Worm (Caenorhabditis elegans) whole organism, young adult: ENCODE results near the gene T24F1.7.

Experiments used
- F33H1.4 ChIP-seq: fragments of 200-800 bp; sonication (Bioruptor generic); IDR thresholded peaks from 2 replicates; pipeline ENCODE4 v1.3.6; 2022; ENCODE audit warnings: missing genetic modification reagents, missing genetic modification characterization, missing compliant biosample characterization
- F49E8.2 ChIP-seq: sonication (generic microtip); optimal IDR thresholded peaks from 3 replicates; lab custom pipeline; 2017; ENCODE audit warnings: missing genetic modification characterization, mild to moderate bottlenecking, missing compliant biosample characterization, antibody characterized with exemption, moderate library complexity; ENCODE audit not compliant: insufficient read depth
- F52B5.7 ChIP-seq: sonication (generic microtip); optimal IDR thresholded peaks from 2 replicates; lab custom pipeline; 2016; ENCODE audit warnings: mild to moderate bottlenecking, missing genetic modification characterization, missing compliant biosample characterization
- F57A8.1 ChIP-seq: fragments of 200-800 bp; sonication (Bioruptor generic); optimal IDR thresholded peaks from 2 replicates; lab custom pipeline; 2018; ENCODE audit warnings: mild to moderate bottlenecking, missing genetic modification characterization, moderate library complexity, missing compliant biosample characterization
- T07F8.4 ChIP-seq: sonication (generic microtip); optimal IDR thresholded peaks from 2 replicates; lab custom pipeline; 2016; ENCODE audit warnings: mild to moderate bottlenecking, missing genetic modification characterization, moderate library complexity, missing compliant biosample characterization
- T26A5.8 ChIP-seq: sonication (generic microtip); optimal IDR thresholded peaks from 2 replicates; lab custom pipeline; 2016; ENCODE audit warnings: missing genetic modification characterization, missing compliant biosample characterization
- Y53G8AR.9 ChIP-seq: fragments of 200-800 bp; sonication (Bioruptor generic); conservative IDR thresholded peaks from 2 replicates; pipeline ENCODE4 v1.3.6; 2022; ENCODE audit warnings: missing genetic modification reagents, missing genetic modification characterization, missing compliant biosample characterization
- Y95B8A.8 ChIP-seq: fragments of 200-800 bp; sonication (Bioruptor generic); IDR thresholded peaks from 2 replicates; pipeline ENCODE4 v1.3.6; 2022; ENCODE audit warnings: missing genetic modification reagents, missing genetic modification characterization, missing compliant biosample characterization
- ZK185.1 ChIP-seq: sonication (generic microtip); optimal IDR thresholded peaks from 2 replicates; lab custom pipeline; 2016; ENCODE audit warnings: mild to moderate bottlenecking, missing genetic modification characterization, missing compliant biosample characterization; ENCODE audit not compliant: poor library complexity, severe bottlenecking
- aptf-2 ChIP-seq: fragments of 200-800 bp; sonication (Bioruptor generic); conservative IDR thresholded peaks from 2 replicates; pipeline ENCODE4 v1.3.6; 2022; ENCODE audit warnings: missing genetic modification reagents, missing genetic modification characterization, missing compliant biosample characterization
- athp-1 ChIP-seq: sonication (generic microtip); optimal IDR thresholded peaks from 2 replicates; lab custom pipeline; 2017; ENCODE audit warnings: mild to moderate bottlenecking, missing genetic modification characterization, missing compliant biosample characterization
- attf-6 ChIP-seq: fragments of 200-800 bp; sonication (Bioruptor generic); IDR thresholded peaks from 2 replicates; pipeline ENCODE4 v1.3.6; 2022; ENCODE audit warnings: missing genetic modification reagents, missing genetic modification characterization, missing compliant biosample characterization
- bed-2 ChIP-seq: fragments of 200-800 bp; sonication (Bioruptor generic); IDR thresholded peaks from 2 replicates; pipeline ENCODE4 v1.3.6; 2022; ENCODE audit warnings: missing genetic modification reagents, missing genetic modification characterization, missing compliant biosample characterization
- cebp-1 ChIP-seq, 2 experiments: fragments of 200-800 bp in 1 of 2; sonication (Bioruptor generic) in 1 of 2; sonication (generic microtip) in 1 of 2; IDR thresholded peaks in 1 of 2; optimal IDR thresholded peaks in 1 of 2; 2 replicates each; pipeline versions ENCODE4 v1.3.6 to Lab custom; 2017 to 2022; ENCODE audit warnings: missing compliant biosample characterization in 2 of 2, missing genetic modification characterization in 2 of 2, mild to moderate bottlenecking in 1 of 2, missing genetic modification reagents in 1 of 2, moderate library complexity in 1 of 2
- ceh-40 ChIP-seq: fragments of 200-800 bp; sonication (Bioruptor generic); IDR thresholded peaks from 2 replicates; pipeline ENCODE4 v1.3.6; 2022; ENCODE audit warnings: missing genetic modification characterization, missing compliant biosample characterization
- ceh-58 ChIP-seq: fragments of 200-800 bp; sonication (Bioruptor generic); IDR thresholded peaks from 2 replicates; pipeline ENCODE4 v1.3.6; 2022; ENCODE audit warnings: missing genetic modification characterization, missing compliant biosample characterization
- dpl-1 ChIP-seq: fragments of 150-350 bp; optimal IDR thresholded peaks from 2 replicates; lab custom pipeline; 2014; ENCODE audit warnings: missing biosample characterization, missing genetic modification reagents, missing genetic modification characterization
- egl-18 ChIP-seq: fragments of 200-800 bp; sonication (Bioruptor generic); IDR thresholded peaks from 2 replicates; pipeline ENCODE4 v1.3.6; 2022; ENCODE audit warnings: missing genetic modification reagents, missing genetic modification characterization, missing compliant biosample characterization
- egrh-3 ChIP-seq: fragments of 200-800 bp; sonication (Bioruptor generic); IDR thresholded peaks from 2 replicates; pipeline ENCODE4 v1.3.6; 2022; ENCODE audit warnings: missing genetic modification reagents, missing genetic modification characterization, missing compliant biosample characterization
- ekl-4 ChIP-seq: fragments of 200-800 bp; sonication (Bioruptor generic); IDR thresholded peaks from 2 replicates; pipeline ENCODE4 v1.3.6; 2022; ENCODE audit warnings: missing genetic modification reagents, missing genetic modification characterization, missing compliant biosample characterization
- him-1 ChIP-seq: sonication (generic microtip); optimal IDR thresholded peaks from 2 replicates; lab custom pipeline; 2016; ENCODE audit warnings: missing genotype, missing genetic modification reagents, missing genetic modification characterization, missing compliant biosample characterization
- hlh-12 ChIP-seq: sonication (generic microtip); optimal IDR thresholded peaks from 2 replicates; lab custom pipeline; 2016; ENCODE audit warnings: missing genetic modification characterization, missing compliant biosample characterization
- hmg-20 ChIP-seq: fragments of 200-800 bp; sonication (Bioruptor generic); IDR thresholded peaks from 2 replicates; pipeline ENCODE4 v1.3.6; 2022; ENCODE audit warnings: missing genetic modification reagents, missing genetic modification characterization, missing compliant biosample characterization
- hsf-1 ChIP-seq: fragments of 200-800 bp; sonication (Bioruptor generic); IDR thresholded peaks from 2 replicates; pipeline ENCODE4 v1.3.6; 2022; ENCODE audit warnings: missing genetic modification reagents, missing genetic modification characterization, missing compliant biosample characterization
- lag-1 ChIP-seq: fragments of 200-800 bp; sonication (Bioruptor generic); IDR thresholded peaks from 2 replicates; pipeline ENCODE4 v1.3.6; 2022; ENCODE audit warnings: missing genetic modification reagents, missing genetic modification characterization, missing compliant biosample characterization
- lin-26 ChIP-seq: fragments of 200-800 bp; sonication (Bioruptor generic); IDR thresholded peaks from 2 replicates; pipeline ENCODE4 v1.3.6; 2022; ENCODE audit warnings: missing genetic modification reagents, missing genetic modification characterization, missing compliant biosample characterization
- lin-35 ChIP-seq, 3 experiments: fragments of 150-350 bp in 2 of 3; sonication (generic microtip) in 1 of 3; optimal IDR thresholded peaks; 2 replicates each; lab custom pipeline; 2014 to 2018; ENCODE audit warnings: missing biosample characterization in 3 of 3, missing genetic modification characterization in 3 of 3, missing genetic modification reagents in 3 of 3
- lin-40 ChIP-seq: sonication (generic microtip); optimal IDR thresholded peaks from 2 replicates; lab custom pipeline; 2016; ENCODE audit warnings: missing genetic modification characterization, mild to moderate bottlenecking, missing compliant biosample characterization, missing genotype, missing genetic modification reagents
- lsl-1 ChIP-seq: fragments of 200-800 bp; sonication (Bioruptor generic); optimal IDR thresholded peaks from 2 replicates; lab custom pipeline; 2018; ENCODE audit warnings: mild to moderate bottlenecking, missing genetic modification characterization, moderate library complexity, missing compliant biosample characterization
- madf-10 ChIP-seq: sonication (generic microtip); optimal IDR thresholded peaks from 2 replicates; lab custom pipeline; 2016; ENCODE audit warnings: mild to moderate bottlenecking, missing genetic modification characterization, missing compliant biosample characterization
- mel-28 ChIP-seq: sonication (generic microtip); optimal IDR thresholded peaks from 2 replicates; lab custom pipeline; 2016; ENCODE audit warnings: borderline replicate concordance, mild to moderate bottlenecking, missing genetic modification characterization, missing compliant biosample characterization
- nhr-80 ChIP-seq: sonication (generic microtip); optimal IDR thresholded peaks from 2 replicates; lab custom pipeline; 2016; ENCODE audit warnings: missing genetic modification characterization, missing compliant biosample characterization
- pha-4 ChIP-seq: fragments of 150-350 bp; sonication (generic microtip); optimal IDR thresholded peaks from 2 replicates; lab custom pipeline; 2014; ENCODE audit warnings: missing biosample characterization, missing genetic modification reagents, missing genetic modification characterization
- rcor-1 ChIP-seq: fragments of 200-800 bp; sonication (Bioruptor generic); IDR thresholded peaks from 2 replicates; pipeline ENCODE4 v1.3.6; 2022; ENCODE audit warnings: missing genetic modification reagents, missing genetic modification characterization, missing compliant biosample characterization
- rec-8 ChIP-seq, 2 experiments: sonication (generic microtip); optimal IDR thresholded peaks; 2 replicates each; lab custom pipeline; 2016; ENCODE audit warnings: mild to moderate bottlenecking in 2 of 2, missing genetic modification characterization in 2 of 2, missing genetic modification reagents in 2 of 2, missing genotype in 2 of 2, missing biosample characterization in 1 of 2, missing compliant biosample characterization in 1 of 2, moderate library complexity in 1 of 2
- sea-2 ChIP-seq: fragments of 200-800 bp; sonication (Bioruptor generic); IDR thresholded peaks from 2 replicates; pipeline ENCODE4 v1.3.6; 2022; ENCODE audit warnings: missing genetic modification characterization, missing compliant biosample characterization
- snpc-4 ChIP-seq, 5 experiments: fragments of 150-350 bp in 1 of 5; sonication (generic microtip) in 4 of 5; optimal IDR thresholded peaks; 2 replicates each; lab custom pipeline; 2014 to 2018; ENCODE audit warnings: missing genetic modification characterization in 5 of 5, missing biosample characterization in 3 of 5, antibody characterized with exemption in 2 of 5, mild to moderate bottlenecking in 2 of 5, missing compliant biosample characterization in 2 of 5, missing genotype in 2 of 5, moderate library complexity in 2 of 5, missing genetic modification reagents in 1 of 5
- tlf-1 ChIP-seq: fragments of 200-800 bp; sonication (Bioruptor generic); optimal IDR thresholded peaks from 2 replicates; lab custom pipeline; 2018; ENCODE audit warnings: mild to moderate bottlenecking, missing genetic modification characterization, missing compliant biosample characterization
- unc-62 ChIP-seq: fragments of 150-350 bp; optimal IDR thresholded peaks from 2 replicates; lab custom pipeline; 2014; ENCODE audit warnings: missing biosample characterization, missing genetic modification reagents, missing genetic modification characterization
- zfh-2 ChIP-seq: fragments of 200-800 bp; sonication (Bioruptor generic); conservative IDR thresholded peaks from 2 replicates; pipeline ENCODE4 v1.3.6; 2022; ENCODE audit warnings: missing genetic modification reagents, missing genetic modification characterization, missing compliant biosample characterization
- ztf-18 ChIP-seq: sonication (generic microtip); optimal IDR thresholded peaks from 2 replicates; lab custom pipeline; 2016; ENCODE audit warnings: missing genotype, mild to moderate bottlenecking, missing genetic modification characterization, missing compliant biosample characterization
- ztf-25 ChIP-seq: fragments of 200-800 bp; sonication (Bioruptor generic); IDR thresholded peaks from 2 replicates; pipeline ENCODE4 v1.3.6; 2022; ENCODE audit warnings: missing genetic modification reagents, missing genetic modification characterization, missing compliant biosample characterization
- ztf-26 ChIP-seq: sonication (generic microtip); optimal IDR thresholded peaks from 2 replicates; lab custom pipeline; 2017; ENCODE audit warnings: missing genetic modification characterization, missing compliant biosample characterization
- ztf-3 ChIP-seq: fragments of 200-800 bp; sonication (Bioruptor generic); optimal IDR thresholded peaks from 2 replicates; lab custom pipeline; 2018; ENCODE audit warnings: mild to moderate bottlenecking, missing genetic modification characterization, missing compliant biosample characterization

T24F1.7 gene

DNA sequence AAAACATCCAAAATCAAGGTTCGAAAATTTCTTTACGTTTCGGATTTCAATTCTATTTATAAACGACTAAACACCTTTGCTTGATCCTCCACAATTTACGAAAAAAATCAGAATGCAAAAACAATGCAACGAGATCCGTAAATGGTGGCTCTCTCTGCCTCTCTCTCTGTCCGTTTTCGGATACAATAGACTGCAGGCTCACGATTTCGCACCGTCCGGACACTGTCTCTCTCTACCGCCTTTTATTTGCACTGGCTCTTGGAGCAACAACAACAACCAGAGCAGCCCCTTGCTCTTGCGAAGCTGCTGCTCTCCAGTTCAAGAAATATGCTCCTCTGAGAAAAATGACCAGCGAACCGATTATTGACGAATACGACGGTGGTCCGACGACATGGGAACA is at the start of gene T24F1.7:
Gene T24F1.7 (plus strand): TSS at position 301 of the 400 bp plus-strand sequence.
- TF ChIP-seq hmg-20 (GFP tag; lab: Robert Waterston, UW) (no peak), F33H1.4 (GFP tag; lab: Robert Waterston, UW) (no peak), hlh-12 (tag; lab: Kevin White, UChicago) (no peak), him-1 (tag; lab: Kevin White, UChicago) (no peak), ztf-25 (no peak), lin-26 (GFP tag; lab: Robert Waterston, UW) (no peak), T07F8.4 (tag; lab: Kevin White, UChicago) (no peak), lin-40 (tag; lab: Kevin White, UChicago) (no peak), F52B5.7 (tag; lab: Kevin White, UChicago) (no peak), ztf-18 (tag; lab: Kevin White, UChicago) (no peak), madf-10 (no peak)

DNA sequence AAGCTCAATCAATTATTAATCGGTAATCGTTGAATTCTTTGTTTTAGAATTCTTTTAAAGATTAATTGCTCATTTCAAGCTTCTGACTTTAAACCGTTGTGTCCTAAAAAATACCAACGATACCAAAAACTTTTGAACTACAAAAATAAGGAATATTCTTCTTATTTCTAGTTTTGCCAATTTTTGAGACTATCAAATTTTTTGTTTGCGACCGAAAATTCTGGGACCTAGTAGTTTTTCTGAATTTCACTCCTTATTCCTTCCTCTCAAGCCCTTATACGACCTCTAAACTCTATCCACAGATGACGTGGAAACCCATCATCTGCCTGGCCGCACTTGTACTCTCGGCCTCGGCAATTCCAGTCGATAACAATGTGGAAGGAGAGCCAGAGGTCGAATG is 43.5 kb upstream of the T24F1.7 start, which contains the start of gene cut-1:
Gene cut-1 (plus strand): TSS at position 301 of the 400 bp plus-strand sequence.
- TF ChIP-seq ekl-4 (GFP tag; lab: Robert Waterston, UW) (no peak), hmg-20 (GFP tag; lab: Robert Waterston, UW) (no peak), ZK185.1 (tag; lab: Kevin White, UChicago) (no peak), lsl-1 (GFP tag; lab: Kevin White, UChicago) (no peak), T07F8.4 (tag; lab: Kevin White, UChicago) (no peak), pha-4 (no peak), lag-1 (GFP tag; lab: Robert Waterston, UW) (no peak), ceh-40 (GFP tag; lab: Robert Waterston, UW) (no peak), rec-8 (tag; optimal IDR thresholded peaks at IDR 0.05; lab: Kevin White, UChicago) (no peak), athp-1 (tag; lab: Kevin White, UChicago) (no peak), attf-6 (no peak), ceh-58 (GFP tag; lab: Robert Waterston, UW) (no peak), aptf-2 (GFP tag; lab: Robert Waterston, UW) (no peak), lin-35 (GFP tag; optimal IDR thresholded peaks at IDR 0.05; lab: Kevin White, UChicago) (no peak), snpc-4 (GFP tag; optimal IDR thresholded peaks at IDR 0.05; lab: Kevin White, UChicago) (no peak), snpc-4 (tag; optimal IDR thresholded peaks at IDR 0.05; lab: Kevin White, UChicago) (no peak), egl-18 (GFP tag; lab: Robert Waterston, UW) (no peak), mel-28 (tag; lab: Kevin White, UChicago) (no peak)

DNA sequence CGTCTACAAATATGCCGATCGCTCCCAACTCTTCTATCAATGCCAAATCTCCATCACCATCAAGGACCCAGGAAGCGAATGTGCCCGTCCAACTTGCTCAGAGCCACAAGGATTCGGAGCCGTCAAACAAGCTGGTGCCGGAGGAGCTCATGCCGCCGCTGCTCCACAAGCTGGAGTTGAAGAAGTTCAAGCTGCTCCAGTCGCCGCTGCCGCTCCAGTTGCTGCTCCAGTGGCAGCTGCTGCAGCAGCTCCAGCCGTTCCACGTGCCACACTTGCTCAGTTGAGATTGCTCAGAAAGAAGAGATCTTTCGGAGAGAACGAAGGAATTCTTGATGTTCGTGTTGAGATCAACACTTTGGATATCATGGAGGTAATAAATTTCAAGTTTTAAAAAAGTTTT is 41.5 kb upstream of the T24F1.7 start:
- no peak for TF ChIP-seq F57A8.1 (GFP tag; lab: Kevin White, UChicago)
- no peak for TF ChIP-seq bed-2 (GFP tag; lab: Robert Waterston, UW)
- TF ChIP-seq T26A5.8 (tag; lab: Kevin White, UChicago) = no peak
- TF ChIP-seq egrh-3 (GFP tag; lab: Robert Waterston, UW) = peak; percentile 83
- TF ChIP-seq hsf-1 = no peak
- no peak for TF ChIP-seq tlf-1
- TF ChIP-seq zfh-2 (GFP tag; lab: Robert Waterston, UW) = peak; percentile 85

DNA sequence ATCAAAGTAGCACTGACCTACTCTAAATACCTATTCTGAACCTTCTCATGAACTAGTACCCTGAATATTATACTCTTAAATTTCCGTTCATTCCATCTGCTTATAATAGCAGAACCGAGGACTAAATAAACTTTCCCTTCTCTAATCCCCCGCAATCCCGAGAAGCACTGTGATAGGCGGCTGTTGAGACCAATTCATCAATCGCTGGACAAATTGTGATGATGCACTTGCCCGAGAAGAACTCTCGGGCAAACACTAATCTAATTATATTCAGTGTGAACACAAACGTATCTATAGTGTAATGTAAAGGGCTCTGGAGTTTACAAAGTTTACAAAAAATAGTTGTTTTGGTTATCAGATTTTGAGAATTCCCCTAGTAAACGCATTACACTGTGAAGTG is 37.4 kb upstream of the T24F1.7 start:
- TF ChIP-seq egrh-3 (GFP tag; lab: Robert Waterston, UW) = no peak
- TF ChIP-seq unc-62 (GFP tag; lab: Kevin White, UChicago) = no peak
- TF ChIP-seq rcor-1 (GFP tag; lab: Robert Waterston, UW) = no peak
- no peak for TF ChIP-seq ztf-26 (tag; lab: Kevin White, UChicago)
- no peak for TF ChIP-seq dpl-1 (GFP tag; lab: Kevin White, UChicago)
- TF ChIP-seq cebp-1 (GFP tag; IDR thresholded peaks at IDR 0.05; lab: Robert Waterston, UW) = no peak
- TF ChIP-seq cebp-1 (tag; optimal IDR thresholded peaks at IDR 0.05; lab: Kevin White, UChicago) = no peak
- no peak for TF ChIP-seq T07F8.4 (tag; lab: Kevin White, UChicago)
- TF ChIP-seq F49E8.2 (tag; lab: Kevin White, UChicago) = no peak
- TF ChIP-seq nhr-80 (tag; lab: Kevin White, UChicago) = no peak
- TF ChIP-seq ztf-3 (GFP tag; lab: Kevin White, UChicago) = no peak
- no peak for TF ChIP-seq sea-2 (GFP tag; lab: Robert Waterston, UW)
- TF ChIP-seq Y95B8A.8 = no peak
- no peak for TF ChIP-seq lin-26 (GFP tag; lab: Robert Waterston, UW)
- no peak for TF ChIP-seq Y53G8AR.9 (GFP tag; lab: Robert Waterston, UW)
- no peak for TF ChIP-seq ztf-25
